Worm (Caenorhabditis elegans): Measurements from ENCODE around the gene spig-4.

ce11 chrV:14320730-14321319 is 14.2 kb upstream of the spig-4 start:
- TF ChIP-seq hmg-4 (GFP tag; optimal IDR thresholded peaks at IDR 0.05), result no peak
- TF ChIP-seq ama-1 (optimal IDR thresholded peaks at IDR 0.05), result no peak

All from whole organism, early embryonic.